Worm (Caenorhabditis elegans) whole organism, L1 larva: ENCODE measurements around the gene F08F1.4.

Experiments
- C04F5.9 ChIP-seq: sonication (generic microtip); optimal IDR thresholded peaks from 2 replicates; lab custom pipeline; 2016; ENCODE audit warnings: missing genetic modification characterization, missing compliant biosample characterization
- C16A3.4 ChIP-seq: fragments of 150-350 bp; optimal IDR thresholded peaks from 2 replicates; lab custom pipeline; 2014; ENCODE audit warnings: missing biosample characterization, missing genetic modification characterization
- F16B12.6 ChIP-seq: fragments of 150-350 bp; optimal IDR thresholded peaks from 2 replicates; lab custom pipeline; 2014; ENCODE audit warnings: missing biosample characterization, missing genetic modification characterization
- alr-1 ChIP-seq: fragments of 200-800 bp; sonication (Bioruptor generic); optimal IDR thresholded peaks from 2 replicates; lab custom pipeline; 2018; ENCODE audit warnings: borderline replicate concordance, mild to moderate bottlenecking, missing genetic modification characterization, missing compliant biosample characterization
- aly-2 ChIP-seq: fragments of 150-350 bp; optimal IDR thresholded peaks from 2 replicates; lab custom pipeline; 2014; ENCODE audit warnings: missing biosample characterization, missing genetic modification characterization
- blmp-1 ChIP-seq: fragments of 150-350 bp; optimal IDR thresholded peaks from 2 replicates; lab custom pipeline; 2014; ENCODE audit warnings: missing biosample characterization, missing genetic modification characterization
- ceh-82 ChIP-seq, 3 experiments: fragments of 150-350 bp in 1 of 3; sonication (generic microtip) in 2 of 3; optimal IDR thresholded peaks; 2 replicates each; lab custom pipeline; 2014 to 2017; ENCODE audit warnings: missing biosample characterization in 3 of 3, missing genetic modification characterization in 3 of 3
- ceh-88 ChIP-seq: fragments of 200-800 bp; sonication (Bioruptor generic); IDR thresholded peaks from 2 replicates; pipeline ENCODE4 v1.3.6; 2022; ENCODE audit warnings: missing genetic modification characterization, missing compliant biosample characterization
- ces-1 ChIP-seq: fragments of 150-350 bp; optimal IDR thresholded peaks from 2 replicates; lab custom pipeline; 2014; ENCODE audit warnings: missing biosample characterization, missing genetic modification reagents, missing genetic modification characterization
- dpl-1 ChIP-seq, 3 experiments: fragments of 150-350 bp in 2 of 3; sonication (generic microtip) in 1 of 3; optimal IDR thresholded peaks; 2 replicates each; lab custom pipeline; 2014 to 2017; ENCODE audit warnings: missing biosample characterization in 3 of 3, missing genetic modification characterization in 3 of 3, missing genetic modification reagents in 3 of 3
- efl-3 ChIP-seq: fragments of 200-800 bp; sonication (Bioruptor generic); optimal IDR thresholded peaks from 2 replicates; lab custom pipeline; 2018; ENCODE audit warnings: mild to moderate bottlenecking, missing genetic modification characterization, missing compliant biosample characterization
- egl-27 ChIP-seq, 2 experiments: fragments of 150-350 bp in 1 of 2; sonication (generic microtip); optimal IDR thresholded peaks; 3 replicates each; lab custom pipeline; 2017 to 2018; ENCODE audit warnings: missing biosample characterization in 2 of 2, missing genetic modification characterization in 2 of 2, missing genetic modification reagents in 2 of 2
- ets-5 ChIP-seq: fragments of 200-800 bp; sonication (Bioruptor generic); IDR thresholded peaks from 2 replicates; pipeline ENCODE4 v1.3.6; 2022; ENCODE audit warnings: missing genetic modification characterization, missing compliant biosample characterization
- fkh-10 ChIP-seq: sonication (generic microtip); optimal IDR thresholded peaks from 2 replicates; lab custom pipeline; 2017; ENCODE audit warnings: missing biosample characterization, missing genetic modification reagents, missing genetic modification characterization
- fkh-8 ChIP-seq: sonication (generic microtip); optimal IDR thresholded peaks from 2 replicates; lab custom pipeline; 2016; ENCODE audit warnings: mild to moderate bottlenecking, missing genetic modification characterization, missing compliant biosample characterization
- grh-1 ChIP-seq: fragments of 200-800 bp; sonication (Bioruptor generic); IDR thresholded peaks from 2 replicates; pipeline ENCODE4 v1.3.6; 2022; ENCODE audit warnings: missing genetic modification reagents, missing genetic modification characterization, missing compliant biosample characterization
- hlh-17 ChIP-seq: fragments of 200-800 bp; sonication (Bioruptor generic); optimal IDR thresholded peaks from 2 replicates; lab custom pipeline; 2018; ENCODE audit warnings: missing genetic modification characterization, mild to moderate bottlenecking, missing compliant biosample characterization, moderate library complexity, borderline replicate concordance
- hlh-4 ChIP-seq: sonication (generic microtip); optimal IDR thresholded peaks from 2 replicates; lab custom pipeline; 2016; ENCODE audit warnings: mild to moderate bottlenecking, missing genetic modification characterization, missing compliant biosample characterization
- isw-1 ChIP-seq: fragments of 200-800 bp; sonication (Bioruptor generic); IDR thresholded peaks from 2 replicates; pipeline ENCODE4 v1.3.6; 2022; ENCODE audit warnings: missing genetic modification characterization, missing compliant biosample characterization
- lin-14 ChIP-seq: fragments of 200-800 bp; sonication (Bioruptor generic); optimal IDR thresholded peaks from 2 replicates; lab custom pipeline; 2018; ENCODE audit warnings: mild to moderate bottlenecking, missing genetic modification characterization, moderate library complexity, missing compliant biosample characterization
- lin-15B ChIP-seq: fragments of 150-350 bp; sonication (generic microtip); optimal IDR thresholded peaks from 3 replicates; lab custom pipeline; 2014; ENCODE audit warnings: missing biosample characterization, missing genetic modification characterization
- lin-35 ChIP-seq, 2 experiments: fragments of 150-350 bp; optimal IDR thresholded peaks; 2 replicates each; lab custom pipeline; 2014; ENCODE audit warnings: missing biosample characterization in 2 of 2, missing genetic modification characterization in 2 of 2, missing genetic modification reagents in 2 of 2
- lir-3 ChIP-seq: sonication (generic microtip); optimal IDR thresholded peaks from 2 replicates; lab custom pipeline; 2016; ENCODE audit warnings: mild to moderate bottlenecking, missing genetic modification characterization, moderate library complexity, missing compliant biosample characterization; ENCODE audit not compliant: poor library complexity
- mab-9 ChIP-seq: fragments of 200-800 bp; sonication (Bioruptor generic); IDR thresholded peaks from 2 replicates; pipeline ENCODE4 v1.3.6; 2022; ENCODE audit warnings: missing genetic modification reagents, missing genetic modification characterization, missing compliant biosample characterization
- mef-2 ChIP-seq: fragments of 150-350 bp; optimal IDR thresholded peaks from 2 replicates; lab custom pipeline; 2014; ENCODE audit warnings: missing biosample characterization, missing genetic modification characterization
- nhr-11 ChIP-seq: fragments of 150-350 bp; optimal IDR thresholded peaks from 2 replicates; lab custom pipeline; 2014; ENCODE audit warnings: missing biosample characterization, missing genetic modification characterization
- nhr-12 ChIP-seq: sonication (generic microtip); optimal IDR thresholded peaks from 2 replicates; lab custom pipeline; 2017; ENCODE audit warnings: missing biosample characterization, missing genetic modification characterization
- nhr-19 ChIP-seq: fragments of 200-800 bp; sonication (Bioruptor generic); conservative IDR thresholded peaks from 2 replicates; pipeline ENCODE4 v1.3.6; 2022; ENCODE audit warnings: missing genetic modification characterization, missing compliant biosample characterization
- nhr-20 ChIP-seq: sonication (generic microtip); optimal IDR thresholded peaks from 2 replicates; lab custom pipeline; 2016; ENCODE audit warnings: mild to moderate bottlenecking, missing genetic modification characterization, missing compliant biosample characterization
- nhr-237 ChIP-seq: fragments of 150-350 bp; optimal IDR thresholded peaks from 2 replicates; lab custom pipeline; 2014; ENCODE audit warnings: missing biosample characterization, missing genetic modification characterization
- nhr-47 ChIP-seq: sonication (generic microtip); optimal IDR thresholded peaks from 2 replicates; lab custom pipeline; 2016; ENCODE audit warnings: mild to moderate bottlenecking, missing genetic modification characterization, moderate library complexity, missing compliant biosample characterization
- nhr-71 ChIP-seq: sonication (generic microtip); optimal IDR thresholded peaks from 2 replicates; lab custom pipeline; 2016; ENCODE audit warnings: mild to moderate bottlenecking, missing genetic modification characterization, moderate library complexity, missing compliant biosample characterization
- nhr-76 ChIP-seq: sonication (generic microtip); optimal IDR thresholded peaks from 2 replicates; lab custom pipeline; 2017; ENCODE audit warnings: missing biosample characterization, missing genetic modification characterization
- nhr-77 ChIP-seq: fragments of 150-350 bp; optimal IDR thresholded peaks from 2 replicates; lab custom pipeline; 2014; ENCODE audit warnings: missing biosample characterization, missing genetic modification characterization
- nhr-84 ChIP-seq: sonication (generic microtip); optimal IDR thresholded peaks from 2 replicates; lab custom pipeline; 2017; ENCODE audit warnings: missing biosample characterization, missing genetic modification characterization
- nhr-85 ChIP-seq: sonication (generic microtip); peaks from one replicate; lab custom pipeline; 2016; ENCODE audit warnings: missing genetic modification characterization, inconsistent platforms, missing compliant biosample characterization
- nhr-90 ChIP-seq: sonication (generic microtip); optimal IDR thresholded peaks from 2 replicates; lab custom pipeline; 2016; ENCODE audit warnings: mild to moderate bottlenecking, missing genetic modification characterization, missing compliant biosample characterization; ENCODE audit not compliant: poor library complexity
- pag-3 ChIP-seq: sonication (generic microtip); optimal IDR thresholded peaks from 2 replicates; lab custom pipeline; 2017; ENCODE audit warnings: missing genetic modification characterization, mild to moderate bottlenecking, missing compliant biosample characterization, antibody characterized with exemption, borderline replicate concordance; ENCODE audit not compliant: insufficient read depth
- rnt-1 ChIP-seq: sonication (generic microtip); optimal IDR thresholded peaks from 2 replicates; lab custom pipeline; 2016; ENCODE audit warnings: mild to moderate bottlenecking, missing genetic modification characterization, moderate library complexity, missing compliant biosample characterization
- skn-1 ChIP-seq: fragments of 150-350 bp; optimal IDR thresholded peaks from 2 replicates; lab custom pipeline; 2014; ENCODE audit warnings: missing biosample characterization, missing genetic modification characterization
- snpc-4 ChIP-seq: fragments of 150-350 bp; optimal IDR thresholded peaks from 2 replicates; lab custom pipeline; 2014; ENCODE audit warnings: missing biosample characterization, missing genetic modification characterization
- sptf-1 ChIP-seq: fragments of 150-350 bp; optimal IDR thresholded peaks from 2 replicates; lab custom pipeline; 2014; ENCODE audit warnings: missing biosample characterization, missing genetic modification characterization
- sup-37 ChIP-seq: fragments of 200-800 bp; sonication (Bioruptor generic); optimal IDR thresholded peaks from 2 replicates; lab custom pipeline; 2018; ENCODE audit warnings: mild to moderate bottlenecking, missing genetic modification characterization, missing compliant biosample characterization
- tlp-1 ChIP-seq: fragments of 150-350 bp; optimal IDR thresholded peaks from 2 replicates; lab custom pipeline; 2014; ENCODE audit warnings: missing biosample characterization, missing genetic modification characterization
- unc-130 ChIP-seq: fragments of 150-350 bp; optimal IDR thresholded peaks from 2 replicates; lab custom pipeline; 2017; ENCODE audit warnings: missing biosample characterization, missing genetic modification characterization, inconsistent platforms
- unc-30 ChIP-seq: sonication (generic microtip); optimal IDR thresholded peaks from 2 replicates; lab custom pipeline; 2017; ENCODE audit warnings: missing biosample characterization, missing genetic modification characterization
- unc-62 ChIP-seq: fragments of 150-350 bp; optimal IDR thresholded peaks from 2 replicates; lab custom pipeline; 2014; ENCODE audit warnings: missing biosample characterization, missing genetic modification reagents, missing genetic modification characterization
- unc-86 ChIP-seq: sonication (generic microtip); optimal IDR thresholded peaks from 2 replicates; lab custom pipeline; 2016; ENCODE audit warnings: missing genetic modification characterization, missing compliant biosample characterization
- unc-98 ChIP-seq: fragments of 200-800 bp; sonication (Bioruptor generic); IDR thresholded peaks from 2 replicates; pipeline ENCODE4 v1.3.6; 2022; ENCODE audit warnings: missing genetic modification characterization, missing compliant biosample characterization
- vab-15 ChIP-seq: sonication (generic microtip); optimal IDR thresholded peaks from 2 replicates; lab custom pipeline; 2017; ENCODE audit warnings: missing genotype, mild to moderate bottlenecking, missing genetic modification characterization, missing compliant biosample characterization
- zag-1 ChIP-seq: fragments of 150-350 bp; optimal IDR thresholded peaks from 2 replicates; lab custom pipeline; 2014; ENCODE audit warnings: missing biosample characterization, missing genetic modification characterization

Gene F08F1.4

DNA sequence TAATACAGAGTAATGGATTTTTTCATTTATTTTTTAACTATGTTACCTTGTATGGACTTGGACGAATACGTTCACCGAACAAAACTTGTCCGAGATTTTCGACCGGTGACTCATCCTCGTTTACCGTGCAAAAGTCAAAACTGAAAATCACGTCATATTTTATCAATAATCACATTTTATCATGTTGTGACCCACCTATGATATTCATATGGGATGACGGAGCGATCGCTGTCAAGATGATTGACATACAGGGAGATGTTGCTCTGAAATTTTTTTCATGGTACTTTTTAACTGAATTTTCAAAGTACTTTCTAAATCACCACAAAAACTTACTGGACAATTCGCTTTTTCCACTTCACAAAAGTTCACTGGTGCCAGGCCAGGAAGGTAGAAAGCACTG lies 8.4 kb downstream of the F08F1.4 start:
- TF ChIP-seq alr-1 (tag; lab: Kevin White, UChicago) (peak; percentile 77), nhr-85 (tag; lab: Kevin White, UChicago) (no peak)

DNA sequence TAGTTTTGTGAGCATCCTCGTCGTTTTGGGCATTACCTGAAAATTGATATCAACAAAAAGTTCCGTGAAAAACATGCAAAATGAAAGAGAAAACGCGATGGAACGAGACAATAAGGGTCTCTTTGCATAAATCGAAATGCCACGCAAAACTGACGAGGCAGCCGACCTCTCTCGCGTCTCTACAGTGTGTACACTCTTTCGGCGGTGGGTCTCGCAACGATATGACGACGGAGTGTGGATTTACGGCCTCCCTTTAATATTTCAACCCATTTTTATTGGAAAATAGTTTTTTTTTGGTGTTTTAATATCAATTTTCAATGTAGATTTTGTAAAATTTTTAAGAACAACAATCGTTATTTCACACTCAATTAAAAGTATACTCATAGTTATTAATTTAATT lies 8.8 kb downstream of the F08F1.4 start, which contains the start of gene tag-123:
Gene tag-123 (minus strand): TSS at position 36 of the 400 bp plus-strand sequence.
- TF ChIP-seq snpc-4 = no peak
- no peak for TF ChIP-seq lin-15B (tag; lab: Kevin White, UChicago)
- peak; percentile 75 for TF ChIP-seq lin-14
- TF ChIP-seq unc-62 = no peak
- TF ChIP-seq lin-35 (GFP tag; optimal IDR thresholded peaks at IDR 0.05; lab: Kevin White, UChicago) = peak; percentile 48 to 72
- no peak for TF ChIP-seq tlp-1 (tag; lab: Kevin White, UChicago)
- TF ChIP-seq nhr-85 (tag; lab: Kevin White, UChicago) = peak; percentile 74
- peak in 2 of 3 experiments; percentile 26 to 70 for TF ChIP-seq ceh-82 (tag; optimal IDR thresholded peaks at IDR 0.05; lab: Kevin White, UChicago)
- TF ChIP-seq alr-1 (tag; lab: Kevin White, UChicago) = no peak
- TF ChIP-seq unc-30 = no peak
- no peak for TF ChIP-seq skn-1 (tag; lab: Kevin White, UChicago)
- no peak for TF ChIP-seq C04F5.9 (tag; lab: Kevin White, UChicago)
- peak; percentile 48 for TF ChIP-seq rnt-1 (tag; lab: Kevin White, UChicago)
- no peak for TF ChIP-seq F16B12.6 (tag; lab: Kevin White, UChicago)
- TF ChIP-seq mef-2 (tag; lab: Kevin White, UChicago) = no peak
- TF ChIP-seq fkh-8 (tag; lab: Kevin White, UChicago) = peak; percentile 28
- TF ChIP-seq ets-5 (GFP tag; lab: Robert Waterston, UW) = no peak
- no peak for TF ChIP-seq hlh-17 (GFP tag; lab: Kevin White, UChicago)
- peak; percentile 58 for TF ChIP-seq nhr-47 (tag; lab: Kevin White, UChicago)
- TF ChIP-seq nhr-76 (tag; lab: Kevin White, UChicago) = no peak
- no peak for TF ChIP-seq fkh-10 (GFP tag; lab: Kevin White, UChicago)
- TF ChIP-seq nhr-12 (tag; lab: Kevin White, UChicago) = no peak
- TF ChIP-seq efl-3 (GFP tag; lab: Kevin White, UChicago) = no peak
- TF ChIP-seq unc-98 = no peak
- peak; percentile 63 for TF ChIP-seq nhr-20 (tag; lab: Kevin White, UChicago)
- no peak for TF ChIP-seq aly-2
- TF ChIP-seq ceh-88 (GFP tag; lab: Robert Waterston, UW) = no peak
- no peak for TF ChIP-seq zag-1
- no peak for TF ChIP-seq nhr-237
- TF ChIP-seq unc-130 = no peak
- peak; percentile 70 for TF ChIP-seq nhr-71 (tag; lab: Kevin White, UChicago)
- TF ChIP-seq mab-9 (GFP tag; lab: Robert Waterston, UW) = no peak
- peak; percentile 52 for TF ChIP-seq C16A3.4 (tag; lab: Kevin White, UChicago)
- no peak for TF ChIP-seq sptf-1 (tag; lab: Kevin White, UChicago)
- no peak for TF ChIP-seq nhr-84 (tag; lab: Kevin White, UChicago)
- peak; percentile 68 for TF ChIP-seq blmp-1
- no peak for TF ChIP-seq lir-3 (tag; lab: Kevin White, UChicago)
- no peak for TF ChIP-seq vab-15 (tag; lab: Kevin White, UChicago)
- TF ChIP-seq ces-1 (GFP tag; lab: Kevin White, UChicago) = no peak
- no peak for TF ChIP-seq grh-1 (GFP tag; lab: Robert Waterston, UW)
- peak; percentile 47 for TF ChIP-seq nhr-19
- TF ChIP-seq isw-1 = peak; percentile 29
- no peak for TF ChIP-seq pag-3 (tag; lab: Kevin White, UChicago)
- no peak for TF ChIP-seq nhr-77 (tag; lab: Kevin White, UChicago)
- TF ChIP-seq nhr-90 = peak; percentile 45
- no peak for TF ChIP-seq sup-37 (GFP tag; lab: Kevin White, UChicago)
- no peak for TF ChIP-seq nhr-11 (tag; lab: Kevin White, UChicago)
- peak; percentile 36 to 45 (median 39) for TF ChIP-seq dpl-1 (GFP tag; optimal IDR thresholded peaks at IDR 0.05; lab: Kevin White, UChicago)
- peak; percentile 33 for TF ChIP-seq unc-86 (tag; lab: Kevin White, UChicago)
- no peak for TF ChIP-seq hlh-4 (tag; lab: Kevin White, UChicago)
- no peak for TF ChIP-seq egl-27 (tag; optimal IDR thresholded peaks at IDR 0.05; lab: Kevin White, UChicago)
